Fruit fly (Drosophila melanogaster): Measurements from ENCODE around the gene Ugt35E1.

Gene Ugt35E1

dm6 chr3R:11136877-11137276 lies 29.0 kb downstream of the Ugt35E1 start, which contains the start of gene mAcon2:
mAcon2 (plus strand) TSS chr3R:11137177.
- no peak for TF ChIP-seq Sox102F (GFP tag; optimal IDR thresholded peaks at IDR 0.05)
- TF ChIP-seq lz (GFP tag; optimal IDR thresholded peaks at IDR 0.05), result no peak
- no peak for TF ChIP-seq CG10669 (GFP tag; optimal IDR thresholded peaks at IDR 0.05)

dm6 chr3R:11128116-11128626 lies 37.7 kb downstream of the Ugt35E1 start, which contains the start of gene Ugt35C1:
Ugt35C1 (minus strand) TSS chr3R:11128328.
- TF ChIP-seq ss (GFP tag; optimal IDR thresholded peaks at IDR 0.05), result no peak
- no peak for TF ChIP-seq esn (GFP tag; optimal IDR thresholded peaks at IDR 0.05)
- no peak for TF ChIP-seq Met (GFP tag; optimal IDR thresholded peaks at IDR 0.05)
- TF ChIP-seq svp (GFP tag), result peak; percentile 33

dm6 chr3R:11126383-11126782 lies 39.5 kb downstream of the Ugt35E1 start:
- TF ChIP-seq pdm3 (GFP tag; optimal IDR thresholded peaks at IDR 0.05) (no peak), Hr38 (GFP tag; optimal IDR thresholded peaks at IDR 0.05) (no peak), CG9139 (GFP tag; optimal IDR thresholded peaks at IDR 0.05) (no peak), CG3032 (tag; optimal IDR thresholded peaks at IDR 0.05) (no peak), CG8319 (GFP tag; optimal IDR thresholded peaks at IDR 0.05) (no peak), CG8119 (GFP tag; IDR thresholded peaks at IDR 0.05) (no peak)

dm6 chr3R:11115606-11116005 lies 50.3 kb downstream of the Ugt35E1 start, which contains the start of gene SdhCL:
SdhCL (minus strand) TSS chr3R:11115706.
- TF ChIP-seq OdsH (GFP tag; optimal IDR thresholded peaks at IDR 0.05) (no peak), CG8119 (GFP tag; IDR thresholded peaks at IDR 0.05) (no peak), fkh (GFP tag; optimal IDR thresholded peaks at IDR 0.05) (no peak), Hr38 (GFP tag; optimal IDR thresholded peaks at IDR 0.05) (no peak), CG10631 (GFP tag; optimal IDR thresholded peaks at IDR 0.05) (no peak), Hr4 (GFP tag; optimal IDR thresholded peaks at IDR 0.05) (no peak), Eip93F (GFP tag; optimal IDR thresholded peaks at IDR 0.05) (no peak), Sox14 (GFP tag; optimal IDR thresholded peaks at IDR 0.05) (no peak), CG16779 (tag; optimal IDR thresholded peaks at IDR 0.05) (no peak), CG3919 (GFP tag; optimal IDR thresholded peaks at IDR 0.05) (no peak), vri (GFP tag; optimal IDR thresholded peaks at IDR 0.05) (no peak), CG32006 (GFP tag; optimal IDR thresholded peaks at IDR 0.05) (no peak), dac (GFP tag; optimal IDR thresholded peaks at IDR 0.05) (no peak), Gug (GFP tag; IDR thresholded peaks at IDR 0.05) (no peak), CG3032 (tag; optimal IDR thresholded peaks at IDR 0.05) (no peak), Hr39 (GFP tag; optimal IDR thresholded peaks at IDR 0.05) (no peak), CG8632 (GFP tag; optimal IDR thresholded peaks at IDR 0.05) (no peak), ss (GFP tag; optimal IDR thresholded peaks at IDR 0.05) (no peak), Sox15 (GFP tag; optimal IDR thresholded peaks at IDR 0.05) (no peak), CG6792 (GFP tag; optimal IDR thresholded peaks at IDR 0.05) (no peak)
